Fruit fly (Drosophila melanogaster) whole organism, prepupa: ENCODE measurements around the gene gammaTub37C.

Experiments
- CG10631 ChIP-seq: fragments of 200-800 bp; sonication (Bioruptor generic); optimal IDR thresholded peaks from 2 replicates; lab custom pipeline; 2016; ENCODE audit warnings: missing biosample characterization, missing genetic modification characterization
- CG10669 ChIP-seq: fragments of 200-800 bp; sonication (Bioruptor generic); optimal IDR thresholded peaks from 3 replicates; lab custom pipeline; 2018; ENCODE audit warnings: missing biosample characterization, mild to moderate bottlenecking, missing genetic modification characterization, moderate library complexity
- CG11294 ChIP-seq: fragments of 200-800 bp; sonication (Bioruptor generic); IDR thresholded peaks from 2 replicates; pipeline ENCODE4 v1.3.6; 2022; ENCODE audit warnings: missing biosample characterization, missing genetic modification characterization
- CG11762 ChIP-seq: fragments of 200-800 bp; sonication (Bioruptor generic); optimal IDR thresholded peaks from 3 replicates; lab custom pipeline; 2016; ENCODE audit warnings: missing biosample characterization, missing genetic modification characterization; ENCODE audit not compliant: insufficient read depth
- CG11902 ChIP-seq: fragments of 200-800 bp; sonication (Bioruptor generic); optimal IDR thresholded peaks from 3 replicates; lab custom pipeline; 2016; ENCODE audit warnings: missing biosample characterization, missing genetic modification characterization
- CG15336 ChIP-seq: fragments of 200-800 bp; sonication (Bioruptor generic); IDR thresholded peaks from 2 replicates; pipeline ENCODE4 v1.3.6; 2022; ENCODE audit warnings: missing biosample characterization, missing genetic modification characterization
- CG16779 ChIP-seq: fragments of 200-800 bp; sonication (Bioruptor generic); optimal IDR thresholded peaks from 3 replicates; lab custom pipeline; 2017; ENCODE audit warnings: missing biosample characterization, mild to moderate bottlenecking, missing genetic modification characterization
- CG3032 ChIP-seq: fragments of 200-800 bp; optimal IDR thresholded peaks from 2 replicates; lab custom pipeline; 2019; ENCODE audit warnings: missing biosample characterization, mild to moderate bottlenecking, missing genetic modification characterization, moderate library complexity
- CG32006 ChIP-seq: fragments of 200-800 bp; sonication (Bioruptor generic); optimal IDR thresholded peaks from 3 replicates; lab custom pipeline; 2017; ENCODE audit warnings: missing biosample characterization, mild to moderate bottlenecking, missing genetic modification characterization
- CG34406 ChIP-seq: fragments of 200-800 bp; sonication (Bioruptor generic); optimal IDR thresholded peaks from 3 replicates; lab custom pipeline; 2016; ENCODE audit warnings: missing biosample characterization, missing genetic modification characterization
- CG6276 ChIP-seq: fragments of 200-800 bp; sonication (Bioruptor generic); optimal IDR thresholded peaks from 2 replicates; lab custom pipeline; 2017; ENCODE audit warnings: missing biosample characterization, mild to moderate bottlenecking, missing genetic modification characterization
- CG6792 ChIP-seq: fragments of 200-800 bp; sonication (Bioruptor generic); optimal IDR thresholded peaks from 3 replicates; lab custom pipeline; 2016; ENCODE audit warnings: missing biosample characterization, missing genetic modification characterization
- CG6854 ChIP-seq: fragments of 200-800 bp; sonication (Bioruptor generic); optimal IDR thresholded peaks from 2 replicates; lab custom pipeline; 2017; ENCODE audit warnings: missing biosample characterization, mild to moderate bottlenecking, missing genetic modification characterization
- CG7368 ChIP-seq: fragments of 200-800 bp; sonication (Bioruptor generic); optimal IDR thresholded peaks from 3 replicates; lab custom pipeline; 2016; ENCODE audit warnings: missing biosample characterization, missing genetic modification characterization
- CG8119 ChIP-seq: fragments of 200-800 bp; sonication (Bioruptor generic); IDR thresholded peaks from 3 replicates; pipeline ENCODE4 v1.3.6; 2022; ENCODE audit warnings: missing biosample characterization, missing genetic modification characterization
- Eip75B ChIP-seq: fragments of 200-800 bp; sonication (Bioruptor generic); optimal IDR thresholded peaks from 3 replicates; lab custom pipeline; 2016; ENCODE audit warnings: missing biosample characterization, missing genetic modification characterization
- Eip78C ChIP-seq: fragments of 200-800 bp; sonication (Bioruptor generic); peaks from one replicate; lab custom pipeline; 2016; ENCODE audit warnings: missing biosample characterization, missing genetic modification characterization
- Eip93F ChIP-seq: fragments of 200-800 bp; sonication (Bioruptor generic); optimal IDR thresholded peaks from 2 replicates; lab custom pipeline; 2016; ENCODE audit warnings: missing biosample characterization, mild to moderate bottlenecking, missing genetic modification characterization
- Ets21C ChIP-seq: fragments of 200-800 bp; sonication (Bioruptor generic); optimal IDR thresholded peaks from 3 replicates; lab custom pipeline; 2016; ENCODE audit warnings: missing biosample characterization, missing genetic modification characterization
- Ets96B ChIP-seq: fragments of 200-800 bp; optimal IDR thresholded peaks from 2 replicates; lab custom pipeline; 2019; ENCODE audit warnings: missing biosample characterization, mild to moderate bottlenecking, missing genetic modification characterization, moderate library complexity
- Gug ChIP-seq: fragments of 200-800 bp; sonication (Bioruptor generic); IDR thresholded peaks from 2 replicates; pipeline ENCODE4 v1.3.6; 2022; ENCODE audit warnings: missing biosample characterization, missing genetic modification characterization
- Hr38 ChIP-seq: sonication (Bioruptor generic); optimal IDR thresholded peaks from 2 replicates; lab custom pipeline; 2016; ENCODE audit warnings: missing biosample characterization, missing genetic modification characterization
- Hr39 ChIP-seq: fragments of 200-800 bp; sonication (Bioruptor generic); optimal IDR thresholded peaks from 2 replicates; lab custom pipeline; 2016; ENCODE audit warnings: missing biosample characterization, missing genetic modification characterization
- Lpt ChIP-seq: fragments of 200-800 bp; sonication (Bioruptor generic); optimal IDR thresholded peaks from 3 replicates; lab custom pipeline; 2016; ENCODE audit warnings: missing biosample characterization, missing genetic modification characterization
- Met ChIP-seq: fragments of 200-800 bp; sonication (Bioruptor generic); optimal IDR thresholded peaks from 3 replicates; lab custom pipeline; 2016; ENCODE audit warnings: missing biosample characterization, missing genetic modification characterization
- OdsH ChIP-seq: fragments of 200-800 bp; sonication (Bioruptor generic); optimal IDR thresholded peaks from 3 replicates; lab custom pipeline; 2016; ENCODE audit warnings: missing biosample characterization, missing genetic modification characterization
- Smox ChIP-seq: fragments of 200-800 bp; sonication (Bioruptor generic); optimal IDR thresholded peaks from 3 replicates; lab custom pipeline; 2016; ENCODE audit warnings: missing biosample characterization, missing genetic modification characterization
- Sox102F ChIP-seq: fragments of 200-800 bp; sonication (Bioruptor generic); optimal IDR thresholded peaks from 2 replicates; lab custom pipeline; 2016; ENCODE audit warnings: missing biosample characterization, mild to moderate bottlenecking, missing genetic modification characterization
- Sox14 ChIP-seq: fragments of 200-800 bp; sonication (Bioruptor generic); optimal IDR thresholded peaks from 3 replicates; lab custom pipeline; 2016; ENCODE audit warnings: missing biosample characterization, missing genetic modification characterization
- achi ChIP-seq: fragments of 200-800 bp; sonication (Bioruptor generic); optimal IDR thresholded peaks from 3 replicates; lab custom pipeline; 2016; ENCODE audit warnings: missing biosample characterization, missing genetic modification characterization
- acj6 ChIP-seq: fragments of 200-800 bp; sonication (Bioruptor generic); optimal IDR thresholded peaks from 3 replicates; lab custom pipeline; 2016; ENCODE audit warnings: missing biosample characterization, missing genetic modification characterization
- cyc ChIP-seq: fragments of 200-800 bp; sonication (Bioruptor generic); optimal IDR thresholded peaks from 3 replicates; lab custom pipeline; 2016; ENCODE audit warnings: missing biosample characterization, missing genetic modification characterization
- dac ChIP-seq: fragments of 200-800 bp; sonication (Bioruptor generic); optimal IDR thresholded peaks from 2 replicates; lab custom pipeline; 2017; ENCODE audit warnings: missing biosample characterization, mild to moderate bottlenecking, missing genetic modification characterization
- dsx ChIP-seq: fragments of 200-800 bp; optimal IDR thresholded peaks from 3 replicates; lab custom pipeline; 2019; ENCODE audit warnings: missing biosample characterization, mild to moderate bottlenecking, missing genetic modification characterization, moderate library complexity; ENCODE audit not compliant: poor library complexity, severe bottlenecking
- esn ChIP-seq: fragments of 200-800 bp; sonication (Bioruptor generic); optimal IDR thresholded peaks from 2 replicates; lab custom pipeline; 2016; ENCODE audit warnings: missing biosample characterization, mild to moderate bottlenecking, missing genetic modification characterization, moderate library complexity
- fd59A ChIP-seq: fragments of 200-800 bp; sonication (Bioruptor generic); optimal IDR thresholded peaks from 2 replicates; lab custom pipeline; 2017; ENCODE audit warnings: missing biosample characterization, mild to moderate bottlenecking, missing genetic modification characterization, missing genetic modification reagents
- fd85E ChIP-seq: fragments of 200-800 bp; sonication (Bioruptor generic); optimal IDR thresholded peaks from 3 replicates; lab custom pipeline; 2016; ENCODE audit warnings: missing biosample characterization, missing genetic modification characterization
- fkh ChIP-seq: fragments of 200-800 bp; sonication (Bioruptor generic); optimal IDR thresholded peaks from 3 replicates; lab custom pipeline; 2017; ENCODE audit warnings: missing biosample characterization, mild to moderate bottlenecking, missing genetic modification characterization, moderate library complexity
- lz ChIP-seq: fragments of 200-800 bp; sonication (Bioruptor generic); optimal IDR thresholded peaks from 3 replicates; lab custom pipeline; 2016; ENCODE audit warnings: missing biosample characterization, missing genetic modification characterization
- net ChIP-seq: fragments of 200-800 bp; sonication (Bioruptor generic); optimal IDR thresholded peaks from 3 replicates; lab custom pipeline; 2016; ENCODE audit warnings: missing biosample characterization, missing genetic modification characterization
- pdm3 ChIP-seq: fragments of 200-800 bp; sonication (Bioruptor generic); optimal IDR thresholded peaks from 3 replicates; lab custom pipeline; 2016; ENCODE audit warnings: missing biosample characterization, missing genetic modification characterization
- svp ChIP-seq: fragments of 200-800 bp; sonication (Bioruptor generic); peaks from one replicate; lab custom pipeline; 2016; ENCODE audit warnings: missing biosample characterization, missing genetic modification characterization
- topi ChIP-seq: fragments of 200-800 bp; sonication (Bioruptor generic); optimal IDR thresholded peaks from 3 replicates; lab custom pipeline; 2016; ENCODE audit warnings: missing biosample characterization, missing genetic modification characterization
- vri ChIP-seq: fragments of 200-800 bp; sonication (Bioruptor generic); optimal IDR thresholded peaks from 3 replicates; lab custom pipeline; 2016; ENCODE audit warnings: missing biosample characterization, mild to moderate bottlenecking, missing genetic modification characterization

The gammaTub37C gene

DNA sequence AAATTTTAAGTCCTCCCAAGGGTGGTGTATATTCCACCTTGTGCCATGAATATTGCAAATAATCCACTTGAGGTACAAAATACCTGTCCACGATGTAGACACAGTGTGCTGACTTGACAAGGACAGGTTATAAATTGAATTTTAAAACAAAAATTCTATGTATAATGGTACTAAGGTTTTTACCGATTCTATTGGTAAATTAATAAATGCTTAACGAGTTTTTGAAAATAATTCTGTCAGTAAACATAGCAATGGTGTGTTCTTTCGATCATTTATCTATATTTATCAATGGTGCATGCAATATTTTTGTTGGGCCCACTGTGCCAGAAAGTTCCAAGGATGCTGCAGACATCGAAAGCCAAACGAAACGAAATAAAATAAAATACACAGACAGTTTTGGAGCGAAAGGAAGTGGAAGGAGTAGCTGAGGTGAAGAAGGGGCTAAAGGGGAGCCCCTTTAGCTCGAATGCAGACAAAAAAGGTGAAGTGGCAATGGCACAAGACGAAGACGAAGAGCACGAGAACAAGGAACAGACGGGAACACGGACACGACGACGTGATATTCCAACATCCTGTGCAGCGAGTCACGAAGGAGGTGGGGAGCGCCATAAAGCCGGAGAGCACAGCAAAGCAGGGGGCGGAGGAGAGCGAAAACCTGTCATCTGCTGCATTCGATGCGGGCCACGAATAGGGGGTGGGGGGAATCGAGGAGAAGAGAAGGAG is 49.4 kb downstream of the gammaTub37C start (continued):
- TF ChIP-seq net (GFP tag; lab: Kevin White, UChicago) (peak; percentile 64), CG7368 (GFP tag; lab: Kevin White, UChicago) (peak; percentile 61), CG32006 (GFP tag; lab: Kevin White, UChicago) (peak; percentile 54), Eip75B (GFP tag; lab: Kevin White, UChicago) (peak; percentile 81), CG10631 (GFP tag; lab: Kevin White, UChicago) (peak; percentile 85), Sox14 (GFP tag; lab: Kevin White, UChicago) (peak; percentile 85), Hr38 (GFP tag; lab: Kevin White, UChicago) (no peak), fkh (no peak), CG8119 (GFP tag; lab: Robert Waterston, UW) (peak; percentile 58; the same call in 2 of the 3 replicates), fd85E (GFP tag; lab: Kevin White, UChicago) (peak; percentile 12), dsx (peak; percentile 76), svp (GFP tag; lab: Kevin White, UChicago) (peak; percentile 92), OdsH (peak; percentile 83), CG11902 (GFP tag; lab: Kevin White, UChicago) (peak; percentile 69), Sox102F (GFP tag; lab: Kevin White, UChicago) (peak; percentile 90), CG15336 (no peak), CG10669 (GFP tag; lab: Kevin White, UChicago) (peak; percentile 87), acj6 (GFP tag; lab: Kevin White, UChicago) (peak; percentile 82), esn (GFP tag; lab: Kevin White, UChicago) (peak; percentile 91), achi (GFP tag; lab: Kevin White, UChicago) (peak; percentile 86)

DNA sequence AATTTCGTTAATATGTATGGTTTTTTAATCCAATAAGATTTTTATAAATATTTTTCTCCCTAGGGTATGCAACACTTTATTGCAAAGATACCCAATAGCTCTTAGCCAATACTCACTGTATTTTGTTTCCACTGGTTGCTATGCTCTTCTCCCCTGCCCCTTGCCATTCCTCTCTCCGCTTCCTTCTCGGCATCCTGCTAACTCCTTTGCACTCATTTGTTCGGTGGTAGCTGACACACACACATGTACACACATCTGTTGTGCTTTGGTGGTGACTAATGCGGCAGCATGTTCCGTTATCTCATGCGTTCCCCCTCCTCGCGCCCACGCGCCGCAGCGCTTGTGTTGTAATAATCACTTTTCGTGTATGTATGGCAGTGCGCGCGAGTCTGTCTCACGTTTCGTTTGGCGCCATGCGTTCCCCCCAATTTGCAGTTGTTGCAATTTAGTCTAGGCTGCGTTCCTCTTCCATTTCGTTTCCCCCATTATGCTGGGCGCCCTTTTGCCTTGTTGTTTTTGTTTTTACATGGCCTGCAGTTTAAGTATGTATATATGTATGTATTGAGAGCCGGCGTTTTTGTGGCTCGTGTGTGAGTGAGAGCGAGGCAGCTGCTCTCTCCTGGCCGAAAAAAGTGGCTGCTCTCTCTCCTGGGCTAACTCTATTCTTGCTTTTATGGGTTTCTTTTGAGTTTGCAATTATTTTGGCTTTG is 50.6 kb downstream of the gammaTub37C start, which contains the start of gene Polr1D:
Gene Polr1D (minus strand): TSS at position 420 of the 710 bp plus-strand sequence.
- no peak for TF ChIP-seq Hr39 (GFP tag; lab: Kevin White, UChicago)
- 0 out of 3 replicates have a peak, but pooled peaks have one; percentile 30 for TF ChIP-seq CG8119 (GFP tag; lab: Robert Waterston, UW)
- no peak for TF ChIP-seq Gug
- TF ChIP-seq cyc (GFP tag; lab: Kevin White, UChicago): peak; percentile 33
- no peak for TF ChIP-seq dac (GFP tag; lab: Kevin White, UChicago)
- TF ChIP-seq CG7368 (GFP tag; lab: Kevin White, UChicago): no peak
- TF ChIP-seq Ets96B: peak; percentile 54
- no peak for TF ChIP-seq CG11762 (GFP tag; lab: Kevin White, UChicago)
- TF ChIP-seq Smox (GFP tag; lab: Kevin White, UChicago): peak; percentile 48
- TF ChIP-seq CG6792: peak; percentile 14
- no peak for TF ChIP-seq net (GFP tag; lab: Kevin White, UChicago)
- peak; percentile 38 for TF ChIP-seq CG32006 (GFP tag; lab: Kevin White, UChicago)
- TF ChIP-seq CG34406 (GFP tag; lab: Kevin White, UChicago): peak; percentile 39
- no peak for TF ChIP-seq Ets21C (GFP tag; lab: Kevin White, UChicago)
- no peak for TF ChIP-seq CG15336
- peak; percentile 48 for TF ChIP-seq topi (GFP tag; lab: Kevin White, UChicago)
- TF ChIP-seq CG6276 (GFP tag; lab: Kevin White, UChicago): no peak
- TF ChIP-seq acj6 (GFP tag; lab: Kevin White, UChicago): no peak
- TF ChIP-seq Eip75B (GFP tag; lab: Kevin White, UChicago): peak; percentile 14
- TF ChIP-seq vri (GFP tag; lab: Kevin White, UChicago): peak; percentile 95
- TF ChIP-seq esn (GFP tag; lab: Kevin White, UChicago): peak; percentile 39
- peak; percentile 10 for TF ChIP-seq Sox14 (GFP tag; lab: Kevin White, UChicago)
- peak; percentile 20 for TF ChIP-seq fd59A (GFP tag; lab: Kevin White, UChicago)
- peak; percentile 26 for TF ChIP-seq CG11902 (GFP tag; lab: Kevin White, UChicago)
- no peak for TF ChIP-seq pdm3 (GFP tag; lab: Kevin White, UChicago)
- peak; percentile 50 for TF ChIP-seq Lpt (GFP tag; lab: Kevin White, UChicago)
- no peak for TF ChIP-seq Eip78C (GFP tag; lab: Kevin White, UChicago)
- TF ChIP-seq Sox102F (GFP tag; lab: Kevin White, UChicago): no peak
- TF ChIP-seq CG3032 (tag; lab: Kevin White, UChicago): no peak
- TF ChIP-seq Hr38 (GFP tag; lab: Kevin White, UChicago): no peak
- peak; percentile 43 for TF ChIP-seq Met
- TF ChIP-seq CG10631 (GFP tag; lab: Kevin White, UChicago): peak; percentile 55
- no peak for TF ChIP-seq CG16779 (tag; lab: Kevin White, UChicago)
- no peak for TF ChIP-seq Eip93F
- TF ChIP-seq fd85E (GFP tag; lab: Kevin White, UChicago): no peak
- no peak for TF ChIP-seq fkh
- peak; percentile 2 for TF ChIP-seq lz (GFP tag; lab: Kevin White, UChicago)
- no peak for TF ChIP-seq CG11294 (GFP tag; lab: Robert Waterston, UW)
- peak; percentile 47 for TF ChIP-seq CG6854 (GFP tag; lab: Kevin White, UChicago)
- peak; percentile 60 for TF ChIP-seq achi (GFP tag; lab: Kevin White, UChicago)
- peak; percentile 49 for TF ChIP-seq OdsH
